Fruit fly (Drosophila melanogaster) whole organism, embryonic: ENCODE results near the gene Hsp83.

Source experiments
- Adf1 ChIP-seq: fragments of 200-800 bp; sonication (Bioruptor generic); IDR thresholded peaks from 2 replicates; pipeline ENCODE4 v1.3.6; 2022; ENCODE audit warnings: missing biosample characterization, missing genetic modification characterization
- Aef1 ChIP-seq: fragments of 200-800 bp; sonication (Bioruptor generic); IDR thresholded peaks from 3 replicates; pipeline ENCODE4 v1.3.6; 2022; ENCODE audit warnings: missing biosample characterization, missing genetic modification characterization
- CG10209 ChIP-seq: fragments of 200-800 bp; sonication (Bioruptor generic); optimal IDR thresholded peaks from 3 replicates; lab custom pipeline; 2017; ENCODE audit warnings: missing biosample characterization, mild to moderate bottlenecking, missing genetic modification characterization, missing genetic modification reagents
- CG10267 ChIP-seq: fragments of 200-800 bp; sonication (Bioruptor generic); optimal IDR thresholded peaks from 2 replicates; lab custom pipeline; 2018; ENCODE audit warnings: missing biosample characterization, mild to moderate bottlenecking, missing genetic modification characterization, moderate library complexity
- CG10462 ChIP-seq: fragments of 200-800 bp; sonication (Bioruptor generic); optimal IDR thresholded peaks from 2 replicates; lab custom pipeline; 2016; ENCODE audit warnings: missing biosample characterization, missing genetic modification characterization
- CG10543 ChIP-seq: fragments of 200-800 bp; sonication (Bioruptor generic); optimal IDR thresholded peaks from 3 replicates; lab custom pipeline; 2017; ENCODE audit warnings: missing biosample characterization, mild to moderate bottlenecking, missing genetic modification characterization, moderate library complexity
- CG11247 ChIP-seq: fragments of 200-800 bp; sonication (Bioruptor generic); IDR thresholded peaks from 2 replicates; pipeline ENCODE4 v1.3.6; 2022; ENCODE audit warnings: missing biosample characterization, missing genetic modification characterization
- CG11560 ChIP-seq: fragments of 200-800 bp; sonication (Bioruptor generic); IDR thresholded peaks from 3 replicates; pipeline ENCODE4 v1.3.6; 2022; ENCODE audit warnings: missing biosample characterization, missing genetic modification characterization
- CG12219 ChIP-seq: fragments of 200-800 bp; sonication (Bioruptor generic); optimal IDR thresholded peaks from 3 replicates; lab custom pipeline; 2018; ENCODE audit warnings: missing biosample characterization, mild to moderate bottlenecking, missing genetic modification characterization
- CG12942 ChIP-seq: fragments of 200-800 bp; sonication (Bioruptor generic); optimal IDR thresholded peaks from 3 replicates; lab custom pipeline; 2016; ENCODE audit warnings: missing biosample characterization, missing genetic modification characterization
- CG13624 ChIP-seq: fragments of 200-800 bp; sonication (Bioruptor generic); optimal IDR thresholded peaks from 2 replicates; lab custom pipeline; 2016; ENCODE audit warnings: missing biosample characterization, missing genetic modification characterization
- CG13894 ChIP-seq: fragments of 200-800 bp; sonication (Bioruptor generic); optimal IDR thresholded peaks from 3 replicates; lab custom pipeline; 2018; ENCODE audit warnings: missing biosample characterization, mild to moderate bottlenecking, missing genetic modification characterization, moderate library complexity
- CG14014 ChIP-seq: fragments of 200-800 bp; sonication (Bioruptor generic); IDR thresholded peaks from 2 replicates; pipeline ENCODE4 v1.3.6; 2022; ENCODE audit warnings: missing biosample characterization, missing genetic modification characterization
- CG14667 ChIP-seq: fragments of 200-800 bp; sonication (Bioruptor generic); IDR thresholded peaks from 2 replicates; pipeline ENCODE4 v1.3.6; 2022; ENCODE audit warnings: missing biosample characterization, missing genetic modification characterization
- CG1647 ChIP-seq: fragments of 200-800 bp; sonication (Bioruptor generic); optimal IDR thresholded peaks from 3 replicates; lab custom pipeline; 2016; ENCODE audit warnings: missing biosample characterization, missing genetic modification characterization
- CG16813 ChIP-seq: fragments of 200-800 bp; sonication (Bioruptor generic); IDR thresholded peaks from 3 replicates; pipeline ENCODE4 v1.3.6; 2022; ENCODE audit warnings: missing biosample characterization, missing genetic modification characterization; ENCODE audit not compliant: partially characterized antibody
- CG17568 ChIP-seq: fragments of 200-800 bp; sonication (Bioruptor generic); optimal IDR thresholded peaks from 2 replicates; lab custom pipeline; 2018; ENCODE audit warnings: missing biosample characterization, mild to moderate bottlenecking, missing genetic modification characterization, moderate library complexity
- CG1792 ChIP-seq: fragments of 200-800 bp; sonication (Bioruptor generic); optimal IDR thresholded peaks from 2 replicates; lab custom pipeline; 2016; ENCODE audit warnings: missing biosample characterization, missing genetic modification characterization
- CG2116 ChIP-seq: fragments of 200-800 bp; sonication (Bioruptor generic); optimal IDR thresholded peaks from 3 replicates; lab custom pipeline; 2018; ENCODE audit warnings: missing biosample characterization, mild to moderate bottlenecking, missing genetic modification characterization
- CG30403 ChIP-seq: fragments of 200-800 bp; sonication (Bioruptor generic); optimal IDR thresholded peaks from 3 replicates; lab custom pipeline; 2016; ENCODE audit warnings: missing biosample characterization, missing genetic modification characterization
- CG32772 ChIP-seq: fragments of 200-800 bp; sonication (Bioruptor generic); IDR thresholded peaks from 2 replicates; pipeline ENCODE4 v1.3.6; 2022; ENCODE audit warnings: missing biosample characterization, missing genetic modification characterization
- CG33557 ChIP-seq: fragments of 200-800 bp; sonication (Bioruptor generic); optimal IDR thresholded peaks from 2 replicates; lab custom pipeline; 2019; ENCODE audit warnings: missing biosample characterization, mild to moderate bottlenecking, missing genetic modification characterization, moderate library complexity
- CG3847 ChIP-seq: fragments of 200-800 bp; sonication (Bioruptor generic); IDR thresholded peaks from 2 replicates; pipeline ENCODE4 v1.3.6; 2022; ENCODE audit warnings: missing biosample characterization, missing genetic modification characterization
- CG9932 ChIP-seq: fragments of 200-800 bp; sonication (Bioruptor generic); IDR thresholded peaks from 2 replicates; pipeline ENCODE4 v1.3.6; 2022; ENCODE audit warnings: missing biosample characterization, missing genetic modification characterization
- CoRest ChIP-seq: fragments of 200-800 bp; sonication (Bioruptor generic); optimal IDR thresholded peaks from 3 replicates; lab custom pipeline; 2018; ENCODE audit warnings: missing biosample characterization, mild to moderate bottlenecking, missing genetic modification characterization, moderate library complexity
- E2f1 ChIP-seq: fragments of 200-800 bp; sonication (Bioruptor generic); IDR thresholded peaks from 2 replicates; pipeline ENCODE4 v1.3.6; 2022; ENCODE audit warnings: missing biosample characterization, missing genetic modification characterization
- HLH3B ChIP-seq: fragments of 200-800 bp; sonication (Bioruptor generic); IDR thresholded peaks from 2 replicates; pipeline ENCODE4 v1.3.6; 2022; ENCODE audit warnings: missing biosample characterization, missing genetic modification characterization
- Hsf ChIP-seq: fragments of 200-800 bp; sonication (Bioruptor generic); optimal IDR thresholded peaks from 3 replicates; lab custom pipeline; 2016; ENCODE audit warnings: missing biosample characterization, missing genetic modification characterization
- MTF-1 ChIP-seq: fragments of 200-800 bp; sonication (Bioruptor generic); optimal IDR thresholded peaks from 2 replicates; lab custom pipeline; 2018; ENCODE audit warnings: missing biosample characterization, mild to moderate bottlenecking, missing genetic modification characterization, borderline replicate concordance
- Mad ChIP-seq: fragments of 200-800 bp; sonication (Bioruptor generic); optimal IDR thresholded peaks from 2 replicates; lab custom pipeline; 2016; ENCODE audit warnings: missing biosample characterization, missing genetic modification characterization
- Meics ChIP-seq: fragments of 200-800 bp; sonication (Bioruptor generic); optimal IDR thresholded peaks from 2 replicates; lab custom pipeline; 2017; ENCODE audit warnings: missing biosample characterization, mild to moderate bottlenecking, missing genetic modification characterization
- Mes4 ChIP-seq: fragments of 200-800 bp; sonication (Bioruptor generic); optimal IDR thresholded peaks from 2 replicates; lab custom pipeline; 2016; ENCODE audit warnings: missing biosample characterization, missing genetic modification characterization
- NfI ChIP-seq: fragments of 200-800 bp; sonication (Bioruptor generic); optimal IDR thresholded peaks from 3 replicates; lab custom pipeline; 2018; ENCODE audit warnings: missing biosample characterization, mild to moderate bottlenecking, missing genetic modification characterization, moderate library complexity
- bab2 ChIP-seq: fragments of 200-800 bp; sonication (Bioruptor generic); optimal IDR thresholded peaks from 2 replicates; lab custom pipeline; 2016; ENCODE audit warnings: missing biosample characterization, missing genetic modification characterization
- corto ChIP-seq: fragments of 200-800 bp; sonication (Bioruptor generic); optimal IDR thresholded peaks from 2 replicates; lab custom pipeline; 2016; ENCODE audit warnings: missing biosample characterization, mild to moderate bottlenecking, missing genetic modification characterization, moderate library complexity
- emc ChIP-seq: fragments of 200-800 bp; sonication (Bioruptor generic); optimal IDR thresholded peaks from 2 replicates; lab custom pipeline; 2016; ENCODE audit warnings: missing biosample characterization, missing genetic modification characterization
- fd64A ChIP-seq: fragments of 200-800 bp; sonication (Bioruptor generic); optimal IDR thresholded peaks from 3 replicates; lab custom pipeline; 2018; ENCODE audit warnings: missing biosample characterization, mild to moderate bottlenecking, missing genetic modification characterization
- gfzf ChIP-seq: fragments of 200-800 bp; sonication (Bioruptor generic); optimal IDR thresholded peaks from 2 replicates; lab custom pipeline; 2016; ENCODE audit warnings: missing biosample characterization, mild to moderate bottlenecking, missing genetic modification characterization, moderate library complexity
- ind ChIP-seq: fragments of 200-800 bp; sonication (Bioruptor generic); optimal IDR thresholded peaks from 3 replicates; lab custom pipeline; 2016; ENCODE audit warnings: missing biosample characterization, missing genetic modification characterization
- lbe ChIP-seq: fragments of 200-800 bp; sonication (Bioruptor generic); optimal IDR thresholded peaks from 2 replicates; lab custom pipeline; 2016; ENCODE audit warnings: missing biosample characterization, mild to moderate bottlenecking, missing genetic modification characterization
- pb ChIP-seq: fragments of 200-800 bp; sonication (Bioruptor generic); optimal IDR thresholded peaks from 3 replicates; lab custom pipeline; 2016; ENCODE audit warnings: missing biosample characterization, missing genetic modification characterization
- peb ChIP-seq: fragments of 200-800 bp; sonication (Bioruptor generic); IDR thresholded peaks from 2 replicates; pipeline ENCODE4 v1.3.6; 2022; ENCODE audit warnings: missing biosample characterization, missing genetic modification characterization
- pho ChIP-seq: fragments of 200-800 bp; sonication (Bioruptor generic); optimal IDR thresholded peaks from 2 replicates; lab custom pipeline; 2016; ENCODE audit warnings: missing biosample characterization, missing genetic modification characterization
- sens-2 ChIP-seq: fragments of 200-800 bp; sonication (Bioruptor generic); IDR thresholded peaks from 2 replicates; pipeline ENCODE4 v1.3.6; 2022; ENCODE audit warnings: missing biosample characterization, missing genetic modification characterization
- sima ChIP-seq: fragments of 200-800 bp; sonication (Bioruptor generic); optimal IDR thresholded peaks from 2 replicates; lab custom pipeline; 2016; ENCODE audit warnings: missing biosample characterization, missing genetic modification characterization
- ssp ChIP-seq: fragments of 200-800 bp; sonication (Bioruptor generic); IDR thresholded peaks from 2 replicates; pipeline ENCODE4 v1.3.6; 2022; ENCODE audit warnings: missing biosample characterization, missing genetic modification characterization
- tap ChIP-seq: fragments of 200-800 bp; optimal IDR thresholded peaks from 3 replicates; lab custom pipeline; 2019; ENCODE audit warnings: missing biosample characterization, mild to moderate bottlenecking, missing genetic modification characterization, moderate library complexity
- tin ChIP-seq: fragments of 200-800 bp; sonication (Bioruptor generic); optimal IDR thresholded peaks from 3 replicates; lab custom pipeline; 2016; ENCODE audit warnings: missing biosample characterization, missing genetic modification characterization
- tx ChIP-seq: fragments of 200-800 bp; sonication (Bioruptor generic); optimal IDR thresholded peaks from 2 replicates; lab custom pipeline; 2016; ENCODE audit warnings: missing biosample characterization, missing genetic modification characterization
- wor ChIP-seq: fragments of 200-800 bp; sonication (Bioruptor generic); IDR thresholded peaks from 2 replicates; pipeline ENCODE4 v1.3.6; 2022; ENCODE audit warnings: missing biosample characterization, missing genetic modification characterization

The Hsp83 gene

dm6 chr3L:3178530-3179096, 14.2 kb upstream of the Hsp83 start, which contains the start of the genes MnM and Girdin (continued):
- TF ChIP-seq ssp (GFP tag; lab: Robert Waterston, UW) = peak; percentile 66
- peak; percentile 80 for TF ChIP-seq CG13624 (GFP tag; lab: Kevin White, UChicago)
- TF ChIP-seq MTF-1 (GFP tag; lab: Kevin White, UChicago) = no peak
- no peak for TF ChIP-seq Adf1
- peak; percentile 56 for TF ChIP-seq CG10209 (GFP tag; lab: Kevin White, UChicago)
- TF ChIP-seq HLH3B (GFP tag; lab: Robert Waterston, UW) = no peak; the same call in 1 of the 2 replicates
- TF ChIP-seq corto (GFP tag; lab: Kevin White, UChicago) = no peak
- peak; percentile 24; the same call in 1 of the 2 replicates for TF ChIP-seq wor (GFP tag; lab: Robert Waterston, UW)
- peak; percentile 73 for TF ChIP-seq bab2
- no peak for TF ChIP-seq CG14667 (GFP tag; lab: Robert Waterston, UW)
- TF ChIP-seq emc (GFP tag; lab: Kevin White, UChicago) = peak; percentile 26
- peak; percentile 34; the same call in 1 of the 2 replicates for TF ChIP-seq CG11247 (GFP tag; lab: Robert Waterston, UW)
- TF ChIP-seq CG3847 (GFP tag; lab: Robert Waterston, UW) = peak; percentile 73
- peak; percentile 44; the same call in 1 of the 2 replicates for TF ChIP-seq CG32772 (GFP tag; lab: Robert Waterston, UW)
- peak; percentile 88 for TF ChIP-seq CG16813 (GFP tag; lab: Robert Waterston, UW)
- TF ChIP-seq Mes4 (GFP tag; lab: Kevin White, UChicago) = peak; percentile 50
- peak; percentile 81 for TF ChIP-seq CoRest (tag; lab: Kevin White, UChicago)
- TF ChIP-seq sens-2 (GFP tag; lab: Robert Waterston, UW) = no peak
- TF ChIP-seq CG30403 = peak; percentile 87
- peak; percentile 53; the same call in 1 of the 3 replicates for TF ChIP-seq CG11560 (tag; lab: Robert Waterston, UW)
- TF ChIP-seq tap (tag; lab: Kevin White, UChicago) = no peak
- peak; percentile 53 for TF ChIP-seq NfI (GFP tag; lab: Kevin White, UChicago)
- 0 out of 3 replicates have a peak, but pooled peaks have one; percentile 21 for TF ChIP-seq Aef1 (GFP tag; lab: Robert Waterston, UW)
- peak; percentile 23 for TF ChIP-seq CG1647 (GFP tag; lab: Kevin White, UChicago)
- TF ChIP-seq tin (GFP tag; lab: Kevin White, UChicago) = peak; percentile 69
- TF ChIP-seq peb = 0 out of 2 replicates have a peak, but pooled peaks have one; percentile 30
- TF ChIP-seq pb (GFP tag; lab: Kevin White, UChicago) = peak; percentile 53
- peak; percentile 86 for TF ChIP-seq pho (GFP tag; lab: Kevin White, UChicago)
- TF ChIP-seq Mad = peak; percentile 67
- TF ChIP-seq CG2116 = peak; percentile 85
- peak; percentile 55 for TF ChIP-seq CG10462
- TF ChIP-seq ind (GFP tag; lab: Kevin White, UChicago) = peak; percentile 76
- peak; percentile 64 for TF ChIP-seq CG10543 (GFP tag; lab: Kevin White, UChicago)
- no peak for TF ChIP-seq lbe (GFP tag; lab: Kevin White, UChicago)
- TF ChIP-seq tx (GFP tag; lab: Kevin White, UChicago) = peak; percentile 74
- no peak for TF ChIP-seq CG12219 (GFP tag; lab: Kevin White, UChicago)
- TF ChIP-seq gfzf = peak; percentile 34
- TF ChIP-seq CG33557 = peak; percentile 40
- no peak for TF ChIP-seq fd64A (GFP tag; lab: Kevin White, UChicago)
- TF ChIP-seq CG1792 = peak; percentile 17
- peak; percentile 37; the same call in 1 of the 2 replicates for TF ChIP-seq CG14014
- TF ChIP-seq CG9932 (GFP tag; lab: Robert Waterston, UW) = peak; percentile 88
- TF ChIP-seq E2f1 (GFP tag; lab: Robert Waterston, UW) = peak; percentile 25; the same call in 1 of the 2 replicates
- no peak for TF ChIP-seq CG13894 (tag; lab: Kevin White, UChicago)
- peak; percentile 22 for TF ChIP-seq Meics (GFP tag; lab: Kevin White, UChicago)
- TF ChIP-seq Hsf = peak; percentile 77
- TF ChIP-seq CG17568 (GFP tag; lab: Kevin White, UChicago) = no peak
- TF ChIP-seq sima (GFP tag; lab: Kevin White, UChicago) = no peak
- TF ChIP-seq CG10267 (tag; lab: Kevin White, UChicago) = peak; percentile 55
- TF ChIP-seq CG12942 = peak; percentile 53
